Worm (Caenorhabditis elegans) whole organism, late embryonic: ENCODE data around the gene D1086.3.
"Not testable (repeated sequence)": the region's sequence is repeated elsewhere in the genome, so short reads cannot be mapped to it uniquely, and the experiment has no call there.

Experiments used
- C08G9.2 ChIP-seq: sonication (generic microtip); optimal IDR thresholded peaks from 2 replicates; lab custom pipeline; 2016; ENCODE audit warnings: mild to moderate bottlenecking, missing genetic modification characterization, moderate library complexity, missing compliant biosample characterization
- F13H6.1 ChIP-seq: sonication (generic microtip); optimal IDR thresholded peaks from 2 replicates; lab custom pipeline; 2016; ENCODE audit warnings: missing genetic modification characterization, missing compliant biosample characterization
- K02D7.2 ChIP-seq: sonication (generic microtip); optimal IDR thresholded peaks from 2 replicates; lab custom pipeline; 2017; ENCODE audit warnings: mild to moderate bottlenecking, missing genetic modification characterization, missing compliant biosample characterization
- Y22D7AL.16 ChIP-seq: sonication (generic microtip); optimal IDR thresholded peaks from 2 replicates; lab custom pipeline; 2016; ENCODE audit warnings: missing genetic modification characterization, missing compliant biosample characterization
- ahr-1 ChIP-seq: sonication (generic microtip); optimal IDR thresholded peaks from 2 replicates; lab custom pipeline; 2016; ENCODE audit warnings: missing genetic modification characterization, missing compliant biosample characterization
- ama-1 ChIP-seq: fragments of 150-350 bp; optimal IDR thresholded peaks from 2 replicates; lab custom pipeline; 2014
- ceh-14 ChIP-seq: sonication (generic microtip); optimal IDR thresholded peaks from 2 replicates; lab custom pipeline; 2016; ENCODE audit warnings: missing genotype, missing genetic modification characterization, missing compliant biosample characterization
- ceh-18 ChIP-seq: sonication (generic microtip); optimal IDR thresholded peaks from 2 replicates; lab custom pipeline; 2016; ENCODE audit warnings: missing genetic modification characterization, missing compliant biosample characterization
- ceh-2 ChIP-seq: sonication (generic microtip); optimal IDR thresholded peaks from 2 replicates; lab custom pipeline; 2016; ENCODE audit warnings: missing genotype, missing genetic modification characterization, missing compliant biosample characterization
- ceh-31 ChIP-seq: sonication (generic microtip); optimal IDR thresholded peaks from 2 replicates; lab custom pipeline; 2016; ENCODE audit warnings: missing genetic modification characterization, missing compliant biosample characterization
- ceh-34 ChIP-seq: sonication (generic microtip); optimal IDR thresholded peaks from 2 replicates; lab custom pipeline; 2016; ENCODE audit warnings: mild to moderate bottlenecking, missing genetic modification characterization, missing compliant biosample characterization
- che-1 ChIP-seq: sonication (generic microtip); optimal IDR thresholded peaks from 2 replicates; lab custom pipeline; 2016; ENCODE audit warnings: mild to moderate bottlenecking, missing genetic modification characterization, missing compliant biosample characterization
- dmd-4 ChIP-seq: sonication (generic microtip); optimal IDR thresholded peaks from 2 replicates; lab custom pipeline; 2016; ENCODE audit warnings: borderline replicate concordance, missing genetic modification characterization, missing compliant biosample characterization
- dve-1 ChIP-seq: sonication (generic microtip); optimal IDR thresholded peaks from 2 replicates; lab custom pipeline; 2017; ENCODE audit warnings: antibody characterized with exemption, mild to moderate bottlenecking, missing genetic modification characterization, missing compliant biosample characterization
- elt-2 ChIP-seq: sonication (generic microtip); optimal IDR thresholded peaks from 2 replicates; lab custom pipeline; 2016; ENCODE audit warnings: missing genetic modification reagents, missing genetic modification characterization, missing compliant biosample characterization
- elt-4 ChIP-seq: sonication (generic microtip); optimal IDR thresholded peaks from 2 replicates; lab custom pipeline; 2016; ENCODE audit warnings: missing genetic modification characterization, missing compliant biosample characterization
- ets-4 ChIP-seq: sonication (generic microtip); optimal IDR thresholded peaks from 2 replicates; lab custom pipeline; 2016; ENCODE audit warnings: missing genetic modification characterization, missing compliant biosample characterization
- eyg-1 ChIP-seq: sonication (generic microtip); optimal IDR thresholded peaks from 2 replicates; lab custom pipeline; 2016; ENCODE audit warnings: missing genotype, missing genetic modification characterization, missing compliant biosample characterization
- fax-1 ChIP-seq: sonication (generic microtip); optimal IDR thresholded peaks from 2 replicates; lab custom pipeline; 2016; ENCODE audit warnings: missing genotype, missing genetic modification characterization, missing compliant biosample characterization
- fkh-10 ChIP-seq: fragments of 150-350 bp; optimal IDR thresholded peaks from 2 replicates; lab custom pipeline; 2014; ENCODE audit warnings: missing biosample characterization, missing genetic modification reagents, missing genetic modification characterization
- fkh-6 ChIP-seq: sonication (generic microtip); optimal IDR thresholded peaks from 2 replicates; lab custom pipeline; 2016; ENCODE audit warnings: missing genetic modification characterization, missing compliant biosample characterization
- hlh-30 ChIP-seq: sonication (generic microtip); optimal IDR thresholded peaks from 2 replicates; lab custom pipeline; 2017; ENCODE audit warnings: antibody characterized with exemption, missing genetic modification characterization, missing compliant biosample characterization; ENCODE audit not compliant: insufficient read depth
- hlh-6 ChIP-seq: sonication (generic microtip); optimal IDR thresholded peaks from 2 replicates; lab custom pipeline; 2016; ENCODE audit warnings: missing genotype, missing genetic modification characterization, missing compliant biosample characterization
- hlh-8 ChIP-seq: sonication (generic microtip); optimal IDR thresholded peaks from 2 replicates; lab custom pipeline; 2016; ENCODE audit warnings: missing genotype, missing genetic modification characterization, missing compliant biosample characterization
- lim-6 ChIP-seq: sonication (generic microtip); optimal IDR thresholded peaks from 2 replicates; lab custom pipeline; 2016; ENCODE audit warnings: missing genetic modification characterization, missing compliant biosample characterization
- madf-2 ChIP-seq: sonication (generic microtip); optimal IDR thresholded peaks from 2 replicates; lab custom pipeline; 2017; ENCODE audit warnings: missing genetic modification characterization, missing compliant biosample characterization
- mec-3 ChIP-seq: sonication (generic microtip); optimal IDR thresholded peaks from 2 replicates; lab custom pipeline; 2016; ENCODE audit warnings: borderline replicate concordance, missing genetic modification characterization, missing compliant biosample characterization
- nfya-1 ChIP-seq: sonication (generic microtip); optimal IDR thresholded peaks from 2 replicates; lab custom pipeline; 2017; ENCODE audit warnings: missing genetic modification characterization, mild to moderate bottlenecking, missing compliant biosample characterization, antibody characterized with exemption, moderate library complexity
- odd-2 ChIP-seq: sonication (generic microtip); optimal IDR thresholded peaks from 2 replicates; lab custom pipeline; 2017; ENCODE audit warnings: antibody characterized with exemption, mild to moderate bottlenecking, missing genetic modification characterization, missing compliant biosample characterization
- pax-1 ChIP-seq: fragments of 150-350 bp; optimal IDR thresholded peaks from 2 replicates; lab custom pipeline; 2014; ENCODE audit warnings: missing biosample characterization, missing genetic modification characterization
- pha-4 ChIP-seq: fragments of 150-350 bp; optimal IDR thresholded peaks from 2 replicates; lab custom pipeline; 2018; ENCODE audit warnings: missing biosample characterization, missing genetic modification reagents, missing genetic modification characterization
- pqm-1 ChIP-seq: sonication (generic microtip); optimal IDR thresholded peaks from 2 replicates; lab custom pipeline; 2016; ENCODE audit warnings: missing genetic modification characterization, missing compliant biosample characterization
- ref-2 ChIP-seq: sonication (generic microtip); optimal IDR thresholded peaks from 2 replicates; lab custom pipeline; 2016; ENCODE audit warnings: missing genetic modification characterization, missing compliant biosample characterization
- rnt-1 ChIP-seq: sonication (generic microtip); optimal IDR thresholded peaks from 2 replicates; lab custom pipeline; 2016; ENCODE audit warnings: missing genetic modification characterization, missing compliant biosample characterization
- sdc-2 ChIP-seq: sonication (generic microtip); optimal IDR thresholded peaks from 2 replicates; lab custom pipeline; 2016; ENCODE audit warnings: missing genotype, missing genetic modification characterization, missing compliant biosample characterization
- sox-2 ChIP-seq: fragments of 200-800 bp; sonication (Bioruptor generic); IDR thresholded peaks from 2 replicates; pipeline ENCODE4 v1.3.6; 2022; ENCODE audit warnings: missing genetic modification reagents, missing genetic modification characterization, missing compliant biosample characterization
- tbx-2 ChIP-seq: sonication (generic microtip); optimal IDR thresholded peaks from 2 replicates; lab custom pipeline; 2016; ENCODE audit warnings: missing genetic modification characterization, missing compliant biosample characterization
- tbx-7 ChIP-seq: sonication (generic microtip); optimal IDR thresholded peaks from 2 replicates; lab custom pipeline; 2016; ENCODE audit warnings: missing genotype, missing genetic modification characterization, missing compliant biosample characterization
- unc-3 ChIP-seq, 2 experiments: fragments of 200-800 bp in 1 of 2; sonication (Bioruptor generic) in 1 of 2; sonication (generic microtip) in 1 of 2; conservative IDR thresholded peaks in 1 of 2; optimal IDR thresholded peaks in 1 of 2; 2 replicates each; pipeline versions ENCODE4 v1.3.6 to Lab custom; 2016 to 2022; ENCODE audit warnings: missing compliant biosample characterization in 2 of 2, missing genetic modification characterization in 2 of 2, missing genetic modification reagents in 1 of 2
- unc-42 ChIP-seq: sonication (generic microtip); optimal IDR thresholded peaks from 2 replicates; lab custom pipeline; 2016; ENCODE audit warnings: missing genotype, missing genetic modification characterization, missing compliant biosample characterization
- unc-55 ChIP-seq: sonication (generic microtip); optimal IDR thresholded peaks from 2 replicates; lab custom pipeline; 2017; ENCODE audit warnings: missing biosample characterization, missing genetic modification reagents, missing genetic modification characterization
- zip-5 ChIP-seq: sonication (generic microtip); optimal IDR thresholded peaks from 2 replicates; lab custom pipeline; 2016; ENCODE audit warnings: missing genetic modification characterization, missing compliant biosample characterization
- ztf-16 ChIP-seq: sonication (generic microtip); optimal IDR thresholded peaks from 2 replicates; lab custom pipeline; 2017; ENCODE audit warnings: missing genetic modification characterization, missing compliant biosample characterization

Gene D1086.3

DNA sequence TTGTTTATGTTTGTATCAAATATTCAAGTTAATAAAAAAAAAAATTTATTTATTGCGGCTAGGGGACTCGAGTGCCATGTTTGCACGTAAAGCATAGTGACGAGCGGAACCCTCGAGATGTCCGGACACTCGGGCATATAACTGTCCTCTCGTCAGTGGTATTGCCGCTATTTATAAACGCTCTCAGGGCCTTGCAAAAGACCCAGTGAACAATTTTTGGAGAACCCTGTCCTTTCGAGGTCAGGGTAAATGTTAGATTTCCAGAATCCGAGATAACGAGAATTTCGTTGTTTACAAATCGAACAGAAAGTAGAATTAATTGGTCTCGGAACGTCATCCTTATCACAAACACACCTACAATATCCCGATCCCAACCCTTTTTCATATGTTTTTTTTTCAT, at the start of gene D1086.3:
Gene D1086.3 (plus strand): TSS at position 390 of the 400 bp plus-strand sequence.
- TF ChIP-seq fax-1 (tag; lab: Kevin White, UChicago) = no peak
- peak; percentile 72 for TF ChIP-seq ama-1 (lab: Kevin White, UChicago)
- TF ChIP-seq unc-42 (tag; lab: Kevin White, UChicago) = no peak
- TF ChIP-seq sox-2 = no peak
- no peak for TF ChIP-seq fkh-10 (GFP tag; lab: Kevin White, UChicago)
- no peak for TF ChIP-seq lim-6 (tag; lab: Kevin White, UChicago)

DNA sequence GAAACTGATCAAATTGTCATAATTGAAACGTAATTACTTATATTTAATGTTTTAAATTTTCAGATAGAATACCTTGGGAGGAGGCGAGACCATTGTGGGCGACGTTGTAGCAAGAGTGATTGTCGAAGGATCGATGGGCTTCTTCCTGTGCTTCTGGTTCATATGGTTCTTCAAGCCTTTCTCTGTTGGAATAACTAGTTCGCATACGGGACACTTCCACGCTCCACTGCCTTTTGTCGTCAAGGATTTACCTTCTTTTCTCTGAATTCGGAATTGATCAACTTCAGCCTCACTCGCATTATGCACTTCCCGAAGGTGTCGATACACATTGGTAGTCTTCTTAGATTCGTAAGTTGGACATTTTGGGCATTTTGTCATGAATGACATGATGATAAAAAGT, 43.3 kb upstream of the D1086.3 start, which contains the start of gene F58D12.1:
Gene F58D12.1 (plus strand): TSS at position 301 of the 400 bp plus-strand sequence.
- TF ChIP-seq Y22D7AL.16, K02D7.2, zip-5 (tag; lab: Kevin White, UChicago): not testable (repeated sequence)

DNA sequence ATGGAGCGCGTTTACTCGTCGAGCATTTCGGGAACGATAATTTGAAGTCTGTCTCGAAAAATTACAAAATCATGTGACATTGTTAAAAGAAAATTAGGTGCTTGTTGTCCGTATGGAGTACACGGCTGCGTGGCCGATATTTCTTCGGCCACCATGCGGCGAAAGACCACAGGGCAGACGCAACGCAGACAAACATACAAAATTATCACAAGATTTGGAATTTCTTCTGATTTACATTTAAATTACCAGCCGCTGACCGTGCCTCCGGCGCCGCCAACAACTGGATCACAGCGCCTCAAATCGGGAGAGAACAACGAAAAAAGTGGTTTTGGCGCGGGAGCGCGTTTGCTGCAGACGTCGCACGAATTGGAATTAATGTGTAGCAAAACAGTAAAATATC, 37.5 kb upstream of the D1086.3 start:
- TF ChIP-seq sdc-2 (tag; lab: Kevin White, UChicago) (peak; percentile 66), fax-1 (tag; lab: Kevin White, UChicago) (peak; percentile 54), rnt-1 (peak; percentile 84), F13H6.1 (tag; lab: Kevin White, UChicago) (peak; percentile 53), lim-6 (tag; lab: Kevin White, UChicago) (peak; percentile 35), ceh-14 (peak; percentile 65), ceh-18 (tag; lab: Kevin White, UChicago) (peak; percentile 76), tbx-7 (tag; lab: Kevin White, UChicago) (peak; percentile 91), ztf-16 (peak; percentile 16), tbx-2 (tag; lab: Kevin White, UChicago) (peak; percentile 91), hlh-30 (tag; lab: Kevin White, UChicago) (peak; percentile 90), mec-3 (tag; lab: Kevin White, UChicago) (peak; percentile 83), dmd-4 (peak; percentile 43), ceh-34 (tag; lab: Kevin White, UChicago) (peak; percentile 3), pqm-1 (tag; lab: Kevin White, UChicago) (peak; percentile 44), nfya-1 (tag; lab: Kevin White, UChicago) (peak; percentile 37), ceh-2 (tag; lab: Kevin White, UChicago) (peak; percentile 92), elt-2 (tag; lab: Kevin White, UChicago) (peak; percentile 58), ref-2 (tag; lab: Kevin White, UChicago) (peak; percentile 91), hlh-8 (peak; percentile 85), C08G9.2 (tag; lab: Kevin White, UChicago) (peak; percentile 99), ets-4 (tag; lab: Kevin White, UChicago) (peak; percentile 97), unc-55 (GFP tag; lab: Kevin White, UChicago) (peak; percentile 39), ceh-31 (tag; lab: Kevin White, UChicago) (peak; percentile 92), fkh-6 (tag; lab: Kevin White, UChicago) (peak; percentile 50), dve-1 (tag; lab: Kevin White, UChicago) (peak; percentile 9), hlh-6 (tag; lab: Kevin White, UChicago) (peak; percentile 62), unc-42 (tag; lab: Kevin White, UChicago) (peak; percentile 66), unc-3 (GFP tag; conservative IDR thresholded peaks at IDR 0.05; lab: Robert Waterston, UW) (0 out of 2 replicates have a peak, but pooled peaks have one; percentile 40), zip-5 (tag; lab: Kevin White, UChicago) (peak; percentile 75)
- TF ChIP-seq unc-3 (tag; optimal IDR thresholded peaks at IDR 0.05; lab: Kevin White, UChicago) = not testable (repeated sequence)

DNA sequence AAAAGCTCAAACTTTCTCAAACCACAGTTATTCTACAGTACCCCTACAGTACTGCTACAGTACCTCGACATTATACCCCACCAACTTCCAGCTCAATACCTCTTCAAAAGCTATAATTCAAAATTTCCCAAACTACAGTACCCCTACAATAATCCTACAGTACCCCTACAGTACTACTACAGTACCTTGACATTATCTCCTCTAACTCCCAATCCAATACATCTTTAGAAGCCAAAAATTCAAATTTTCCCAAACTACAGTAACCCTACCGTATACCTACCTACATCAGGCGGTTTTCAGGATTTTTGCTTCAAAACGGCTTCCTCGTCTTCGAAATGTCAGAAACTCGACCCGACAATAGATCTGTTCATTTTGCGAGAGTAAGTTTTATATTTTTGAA, 35.1 kb upstream of the D1086.3 start, which contains the start of gene F58D12.3:
Gene F58D12.3 (plus strand): TSS at position 301 of the 400 bp plus-strand sequence.
- TF ChIP-seq pha-4 (tag; lab: Kevin White, UChicago) = no peak
- no peak for TF ChIP-seq madf-2 (tag; lab: Kevin White, UChicago)
- TF ChIP-seq dve-1 (tag; lab: Kevin White, UChicago) = no peak
- no peak for TF ChIP-seq ceh-18 (tag; lab: Kevin White, UChicago)
- TF ChIP-seq odd-2 (tag; lab: Kevin White, UChicago) = no peak
- no peak for TF ChIP-seq ceh-34 (tag; lab: Kevin White, UChicago)
- TF ChIP-seq tbx-2 (tag; lab: Kevin White, UChicago) = no peak
- no peak for TF ChIP-seq che-1 (tag; lab: Kevin White, UChicago)
- no peak for TF ChIP-seq eyg-1 (tag; lab: Kevin White, UChicago)
- TF ChIP-seq ahr-1 (tag; lab: Kevin White, UChicago) = no peak
- no peak for TF ChIP-seq elt-4
- TF ChIP-seq pax-1 = no peak
- TF ChIP-seq, all 69 proteins: peak for 0
